Fruit fly (Drosophila melanogaster) whole organism, embryonic: ENCODE measurements around the gene Cad89D.

Experiments
- CG17802 ChIP-seq: fragments of 200-800 bp; sonication (Bioruptor generic); optimal IDR thresholded peaks from 2 replicates; lab custom pipeline; 2018; ENCODE audit warnings: missing biosample characterization, mild to moderate bottlenecking, missing genetic modification characterization, moderate library complexity
- CG6854 ChIP-seq: fragments of 200-800 bp; sonication (Bioruptor generic); optimal IDR thresholded peaks from 3 replicates; lab custom pipeline; 2017; ENCODE audit warnings: missing biosample characterization, mild to moderate bottlenecking, missing genetic modification characterization
- CG7786 ChIP-seq: fragments of 200-800 bp; sonication (Bioruptor generic); optimal IDR thresholded peaks from 2 replicates; lab custom pipeline; 2016; ENCODE audit warnings: missing biosample characterization, missing genetic modification characterization
- CG8944 ChIP-seq: fragments of 200-800 bp; sonication (Bioruptor generic); optimal IDR thresholded peaks from 3 replicates; lab custom pipeline; 2016; ENCODE audit warnings: missing biosample characterization, missing genetic modification characterization
- Jarid2 ChIP-seq: fragments of 200-800 bp; sonication (Bioruptor generic); optimal IDR thresholded peaks from 3 replicates; lab custom pipeline; 2017; ENCODE audit warnings: mild to moderate bottlenecking, missing biosample characterization, missing genetic modification reagents, missing genetic modification characterization
- crol ChIP-seq: fragments of 200-800 bp; sonication (Bioruptor generic); IDR thresholded peaks from 2 replicates; pipeline ENCODE4 v1.3.6; 2022; ENCODE audit warnings: missing biosample characterization, missing genetic modification characterization
- shn ChIP-seq: fragments of 200-800 bp; sonication (Bioruptor generic); optimal IDR thresholded peaks from 3 replicates; lab custom pipeline; 2016; ENCODE audit warnings: missing biosample characterization, missing genetic modification characterization
- stwl ChIP-seq: fragments of 200-800 bp; sonication (Bioruptor generic); optimal IDR thresholded peaks from 3 replicates; lab custom pipeline; 2018; ENCODE audit warnings: missing biosample characterization, mild to moderate bottlenecking, missing genetic modification characterization, moderate library complexity

- TF ChIP-seq CG6854 (GFP tag; lab: Kevin White, UChicago) (no peak), Jarid2 (GFP tag; lab: Kevin White, UChicago) (no peak), CG8944 (GFP tag; lab: Kevin White, UChicago) (no peak), crol (GFP tag; lab: Robert Waterston, UW) (no peak), shn (no peak), stwl (no peak), CG7786 (no peak), CG17802 (no peak)
Measured at dm6 chr3R:16468556-16468955, 26.7 kb downstream of the Cad89D start.
